Worm (Caenorhabditis elegans) whole organism, L1 larva: ENCODE results near the gene mev-1.

Experiments
- C04F5.9 ChIP-seq: sonication (generic microtip); optimal IDR thresholded peaks from 2 replicates; lab custom pipeline; 2016; ENCODE audit warnings: missing genetic modification characterization, missing compliant biosample characterization
- C16A3.4 ChIP-seq: fragments of 150-350 bp; optimal IDR thresholded peaks from 2 replicates; lab custom pipeline; 2014; ENCODE audit warnings: missing biosample characterization, missing genetic modification characterization
- C34B4.2 ChIP-seq: sonication (generic microtip); optimal IDR thresholded peaks from 2 replicates; lab custom pipeline; 2017; ENCODE audit warnings: mild to moderate bottlenecking, missing genetic modification characterization, missing compliant biosample characterization
- F16B12.6 ChIP-seq: fragments of 150-350 bp; optimal IDR thresholded peaks from 2 replicates; lab custom pipeline; 2014; ENCODE audit warnings: missing biosample characterization, missing genetic modification characterization
- aha-1 ChIP-seq: fragments of 150-350 bp; optimal IDR thresholded peaks from 2 replicates; lab custom pipeline; 2014; ENCODE audit warnings: missing biosample characterization, missing genetic modification characterization
- aly-2 ChIP-seq: fragments of 150-350 bp; optimal IDR thresholded peaks from 2 replicates; lab custom pipeline; 2014; ENCODE audit warnings: missing biosample characterization, missing genetic modification characterization
- blmp-1 ChIP-seq: fragments of 150-350 bp; optimal IDR thresholded peaks from 2 replicates; lab custom pipeline; 2014; ENCODE audit warnings: missing biosample characterization, missing genetic modification characterization
- ceh-63 ChIP-seq: fragments of 200-800 bp; sonication (Bioruptor generic); optimal IDR thresholded peaks from 2 replicates; lab custom pipeline; 2018; ENCODE audit warnings: mild to moderate bottlenecking, missing genetic modification characterization, missing compliant biosample characterization
- ceh-8 ChIP-seq: fragments of 200-800 bp; sonication (Bioruptor generic); optimal IDR thresholded peaks from 2 replicates; lab custom pipeline; 2018; ENCODE audit warnings: mild to moderate bottlenecking, missing genetic modification characterization, moderate library complexity, missing compliant biosample characterization
- ceh-82 ChIP-seq, 3 experiments: fragments of 150-350 bp in 1 of 3; sonication (generic microtip) in 2 of 3; optimal IDR thresholded peaks; 2 replicates each; lab custom pipeline; 2014 to 2017; ENCODE audit warnings: missing biosample characterization in 3 of 3, missing genetic modification characterization in 3 of 3
- ceh-90 ChIP-seq: sonication (generic microtip); optimal IDR thresholded peaks from 2 replicates; lab custom pipeline; 2016; ENCODE audit warnings: missing genetic modification characterization, missing compliant biosample characterization
- dpl-1 ChIP-seq, 3 experiments: fragments of 150-350 bp in 2 of 3; sonication (generic microtip) in 1 of 3; optimal IDR thresholded peaks; 2 replicates each; lab custom pipeline; 2014 to 2017; ENCODE audit warnings: missing biosample characterization in 3 of 3, missing genetic modification characterization in 3 of 3, missing genetic modification reagents in 3 of 3
- dsc-1 ChIP-seq: sonication (generic microtip); optimal IDR thresholded peaks from 2 replicates; lab custom pipeline; 2016; ENCODE audit warnings: mild to moderate bottlenecking, missing genetic modification characterization, missing compliant biosample characterization
- efl-3 ChIP-seq: fragments of 200-800 bp; sonication (Bioruptor generic); optimal IDR thresholded peaks from 2 replicates; lab custom pipeline; 2018; ENCODE audit warnings: mild to moderate bottlenecking, missing genetic modification characterization, missing compliant biosample characterization
- egl-27 ChIP-seq, 2 experiments: fragments of 150-350 bp in 1 of 2; sonication (generic microtip); optimal IDR thresholded peaks; 3 replicates each; lab custom pipeline; 2017 to 2018; ENCODE audit warnings: missing biosample characterization in 2 of 2, missing genetic modification characterization in 2 of 2, missing genetic modification reagents in 2 of 2
- elt-3 ChIP-seq, 6 experiments: fragments of 150-350 bp in 1 of 6; sonication (generic microtip); optimal IDR thresholded peaks; 2 replicates each; lab custom pipeline; 2017 to 2018; ENCODE audit warnings: missing biosample characterization in 6 of 6, missing genetic modification characterization in 6 of 6, inconsistent platforms in 1 of 6
- ets-5 ChIP-seq: fragments of 200-800 bp; sonication (Bioruptor generic); IDR thresholded peaks from 2 replicates; pipeline ENCODE4 v1.3.6; 2022; ENCODE audit warnings: missing genetic modification characterization, missing compliant biosample characterization
- fkh-10 ChIP-seq: sonication (generic microtip); optimal IDR thresholded peaks from 2 replicates; lab custom pipeline; 2017; ENCODE audit warnings: missing biosample characterization, missing genetic modification reagents, missing genetic modification characterization
- grh-1 ChIP-seq: fragments of 200-800 bp; sonication (Bioruptor generic); IDR thresholded peaks from 2 replicates; pipeline ENCODE4 v1.3.6; 2022; ENCODE audit warnings: missing genetic modification reagents, missing genetic modification characterization, missing compliant biosample characterization
- hpl-2 ChIP-seq: fragments of 150-350 bp; optimal IDR thresholded peaks from 2 replicates; lab custom pipeline; 2014; ENCODE audit warnings: missing biosample characterization, missing genetic modification reagents, missing genetic modification characterization
- isw-1 ChIP-seq: fragments of 200-800 bp; sonication (Bioruptor generic); IDR thresholded peaks from 2 replicates; pipeline ENCODE4 v1.3.6; 2022; ENCODE audit warnings: missing genetic modification characterization, missing compliant biosample characterization
- jun-1 ChIP-seq: fragments of 150-350 bp; optimal IDR thresholded peaks from 2 replicates; lab custom pipeline; 2014; ENCODE audit warnings: missing biosample characterization, missing genetic modification reagents, missing genetic modification characterization
- lin-13 ChIP-seq: fragments of 150-350 bp; optimal IDR thresholded peaks from 2 replicates; lab custom pipeline; 2014; ENCODE audit warnings: missing biosample characterization, missing genetic modification reagents, missing genetic modification characterization
- lin-14 ChIP-seq: fragments of 200-800 bp; sonication (Bioruptor generic); optimal IDR thresholded peaks from 2 replicates; lab custom pipeline; 2018; ENCODE audit warnings: mild to moderate bottlenecking, missing genetic modification characterization, moderate library complexity, missing compliant biosample characterization
- lin-15B ChIP-seq: fragments of 150-350 bp; sonication (generic microtip); optimal IDR thresholded peaks from 3 replicates; lab custom pipeline; 2014; ENCODE audit warnings: missing biosample characterization, missing genetic modification characterization
- lin-39 ChIP-seq: fragments of 150-350 bp; optimal IDR thresholded peaks from 2 replicates; lab custom pipeline; 2014; ENCODE audit warnings: missing biosample characterization, missing genetic modification reagents, missing genetic modification characterization
- lsy-2 ChIP-seq, 2 experiments: fragments of 150-350 bp; optimal IDR thresholded peaks; 2 replicates each; lab custom pipeline; 2014; ENCODE audit warnings: missing biosample characterization in 2 of 2, missing genetic modification characterization in 2 of 2
- mdl-1 ChIP-seq, 2 experiments: fragments of 150-350 bp; optimal IDR thresholded peaks; 2 replicates each; lab custom pipeline; 2014 to 2017; ENCODE audit warnings: missing biosample characterization in 2 of 2, missing genetic modification characterization in 2 of 2, inconsistent platforms in 1 of 2
- mef-2 ChIP-seq: fragments of 150-350 bp; optimal IDR thresholded peaks from 2 replicates; lab custom pipeline; 2014; ENCODE audit warnings: missing biosample characterization, missing genetic modification characterization
- nhr-11 ChIP-seq: fragments of 150-350 bp; optimal IDR thresholded peaks from 2 replicates; lab custom pipeline; 2014; ENCODE audit warnings: missing biosample characterization, missing genetic modification characterization
- nhr-19 ChIP-seq: fragments of 200-800 bp; sonication (Bioruptor generic); conservative IDR thresholded peaks from 2 replicates; pipeline ENCODE4 v1.3.6; 2022; ENCODE audit warnings: missing genetic modification characterization, missing compliant biosample characterization
- nhr-237 ChIP-seq: fragments of 150-350 bp; optimal IDR thresholded peaks from 2 replicates; lab custom pipeline; 2014; ENCODE audit warnings: missing biosample characterization, missing genetic modification characterization
- nhr-47 ChIP-seq: sonication (generic microtip); optimal IDR thresholded peaks from 2 replicates; lab custom pipeline; 2016; ENCODE audit warnings: mild to moderate bottlenecking, missing genetic modification characterization, moderate library complexity, missing compliant biosample characterization
- nhr-84 ChIP-seq: sonication (generic microtip); optimal IDR thresholded peaks from 2 replicates; lab custom pipeline; 2017; ENCODE audit warnings: missing biosample characterization, missing genetic modification characterization
- nhr-85 ChIP-seq: sonication (generic microtip); peaks from one replicate; lab custom pipeline; 2016; ENCODE audit warnings: missing genetic modification characterization, inconsistent platforms, missing compliant biosample characterization
- nhr-90 ChIP-seq: sonication (generic microtip); optimal IDR thresholded peaks from 2 replicates; lab custom pipeline; 2016; ENCODE audit warnings: mild to moderate bottlenecking, missing genetic modification characterization, missing compliant biosample characterization; ENCODE audit not compliant: poor library complexity
- pag-3 ChIP-seq: sonication (generic microtip); optimal IDR thresholded peaks from 2 replicates; lab custom pipeline; 2017; ENCODE audit warnings: missing genetic modification characterization, mild to moderate bottlenecking, missing compliant biosample characterization, antibody characterized with exemption, borderline replicate concordance; ENCODE audit not compliant: insufficient read depth
- pqm-1 ChIP-seq: sonication (generic microtip); optimal IDR thresholded peaks from 3 replicates; lab custom pipeline; 2017; ENCODE audit warnings: missing biosample characterization, missing genetic modification characterization
- rnt-1 ChIP-seq: sonication (generic microtip); optimal IDR thresholded peaks from 2 replicates; lab custom pipeline; 2016; ENCODE audit warnings: mild to moderate bottlenecking, missing genetic modification characterization, moderate library complexity, missing compliant biosample characterization
- skn-1 ChIP-seq: fragments of 150-350 bp; optimal IDR thresholded peaks from 2 replicates; lab custom pipeline; 2014; ENCODE audit warnings: missing biosample characterization, missing genetic modification characterization
- sox-4 ChIP-seq: sonication (generic microtip); optimal IDR thresholded peaks from 2 replicates; lab custom pipeline; 2016; ENCODE audit warnings: missing genetic modification characterization, missing compliant biosample characterization
- sup-37 ChIP-seq: fragments of 200-800 bp; sonication (Bioruptor generic); optimal IDR thresholded peaks from 2 replicates; lab custom pipeline; 2018; ENCODE audit warnings: mild to moderate bottlenecking, missing genetic modification characterization, missing compliant biosample characterization
- unc-130 ChIP-seq: fragments of 150-350 bp; optimal IDR thresholded peaks from 2 replicates; lab custom pipeline; 2017; ENCODE audit warnings: missing biosample characterization, missing genetic modification characterization, inconsistent platforms
- unc-30 ChIP-seq: sonication (generic microtip); optimal IDR thresholded peaks from 2 replicates; lab custom pipeline; 2017; ENCODE audit warnings: missing biosample characterization, missing genetic modification characterization
- unc-86 ChIP-seq: sonication (generic microtip); optimal IDR thresholded peaks from 2 replicates; lab custom pipeline; 2016; ENCODE audit warnings: missing genetic modification characterization, missing compliant biosample characterization
- vab-15 ChIP-seq: sonication (generic microtip); optimal IDR thresholded peaks from 2 replicates; lab custom pipeline; 2017; ENCODE audit warnings: missing genotype, mild to moderate bottlenecking, missing genetic modification characterization, missing compliant biosample characterization
- xbp-1 ChIP-seq: sonication (generic microtip); optimal IDR thresholded peaks from 2 replicates; lab custom pipeline; 2016; ENCODE audit warnings: missing genetic modification characterization, missing compliant biosample characterization
- zip-4 ChIP-seq: fragments of 200-800 bp; sonication (Bioruptor generic); optimal IDR thresholded peaks from 2 replicates; lab custom pipeline; 2018; ENCODE audit warnings: mild to moderate bottlenecking, missing genetic modification characterization, moderate library complexity, missing compliant biosample characterization

The mev-1 gene

ce11 chrIII:10333961-10334542 lies at the start of gene mev-1, which contains the start of gene jmjd-4 (continued):
- TF ChIP-seq grh-1 (peak; percentile 90), C16A3.4 (tag; lab: Kevin White, UChicago) (peak; percentile 72), fkh-10 (GFP tag; lab: Kevin White, UChicago) (peak; percentile 10), ceh-82 (tag; optimal IDR thresholded peaks at IDR 0.05; lab: Kevin White, UChicago) (peak; percentile 81 to 92 (median 91)), dpl-1 (GFP tag; optimal IDR thresholded peaks at IDR 0.05; lab: Kevin White, UChicago) (peak; percentile 84 to 87 (median 86)), nhr-90 (tag; lab: Kevin White, UChicago) (peak; percentile 91), nhr-85 (tag; lab: Kevin White, UChicago) (peak; percentile 98), mef-2 (no peak), nhr-84 (tag; lab: Kevin White, UChicago) (no peak), lin-39 (tag; lab: Kevin White, UChicago) (peak; percentile 89), nhr-47 (tag; lab: Kevin White, UChicago) (peak; percentile 94), ets-5 (GFP tag; lab: Robert Waterston, UW) (no peak), ceh-63 (GFP tag; lab: Kevin White, UChicago) (no peak), ceh-8 (GFP tag; lab: Kevin White, UChicago) (peak; percentile 84), C34B4.2 (tag; lab: Kevin White, UChicago) (no peak), C04F5.9 (tag; lab: Kevin White, UChicago) (peak; percentile 65), nhr-19 (peak; percentile 89), F16B12.6 (tag; lab: Kevin White, UChicago) (peak; percentile 76), pag-3 (no peak), rnt-1 (tag; lab: Kevin White, UChicago) (peak; percentile 96), xbp-1 (tag; lab: Kevin White, UChicago) (peak; percentile 86), pqm-1 (peak; percentile 30), ceh-90 (tag; lab: Kevin White, UChicago) (peak; percentile 56), jun-1 (tag; lab: Kevin White, UChicago) (peak; percentile 84), skn-1 (tag; lab: Kevin White, UChicago) (peak; percentile 86), efl-3 (no peak), vab-15 (tag; lab: Kevin White, UChicago) (no peak), aly-2 (tag; lab: Kevin White, UChicago) (peak; percentile 51), egl-27 (tag; optimal IDR thresholded peaks at IDR 0.05; lab: Kevin White, UChicago) (no peak)

- TF ChIP-seq zip-4 (GFP tag; lab: Kevin White, UChicago) (no peak), nhr-47 (tag; lab: Kevin White, UChicago) (no peak), pag-3 (no peak), aly-2 (tag; lab: Kevin White, UChicago) (no peak), lin-13 (no peak), lin-14 (GFP tag; lab: Kevin White, UChicago) (no peak), aha-1 (no peak), F16B12.6 (tag; lab: Kevin White, UChicago) (no peak), isw-1 (GFP tag; lab: Robert Waterston, UW) (no peak), sup-37 (GFP tag; lab: Kevin White, UChicago) (no peak), nhr-84 (tag; lab: Kevin White, UChicago) (no peak), lin-15B (tag; lab: Kevin White, UChicago) (no peak), nhr-237 (tag; lab: Kevin White, UChicago) (no peak), mef-2 (no peak)
- TF ChIP-seq, all 84 proteins: peak for 0
Measured at ce11 chrIII:10285623-10286022, 48.5 kb upstream of the mev-1 start, which contains the start of gene K10G9.2. TSS of gene K10G9.2 (plus strand) at chrIII:10285923.

ce11 chrIII:10289790-10290189 lies 44.3 kb upstream of the mev-1 start:
- TF ChIP-seq nhr-47 (tag; lab: Kevin White, UChicago) = no peak
- no peak for TF ChIP-seq sox-4 (tag; lab: Kevin White, UChicago)
- TF ChIP-seq nhr-85 (tag; lab: Kevin White, UChicago) = peak; percentile 73
- no peak for TF ChIP-seq nhr-11
- TF ChIP-seq dsc-1 (tag; lab: Kevin White, UChicago) = no peak
- no peak for TF ChIP-seq unc-30 (tag; lab: Kevin White, UChicago)
- no peak for TF ChIP-seq unc-86 (tag; lab: Kevin White, UChicago)
- no peak for TF ChIP-seq mdl-1 (tag; optimal IDR thresholded peaks at IDR 0.05; lab: Kevin White, UChicago)
- no peak for TF ChIP-seq mef-2
- TF ChIP-seq lin-39 (tag; lab: Kevin White, UChicago) = no peak
- peak; percentile 3 for TF ChIP-seq lin-14 (GFP tag; lab: Kevin White, UChicago)
- TF ChIP-seq nhr-84 (tag; lab: Kevin White, UChicago) = no peak
- no peak for TF ChIP-seq hpl-2
- peak; percentile 48 for TF ChIP-seq blmp-1 (tag; lab: Kevin White, UChicago)
- no peak for TF ChIP-seq ceh-82 (tag; optimal IDR thresholded peaks at IDR 0.05; lab: Kevin White, UChicago)
- TF ChIP-seq fkh-10 (GFP tag; lab: Kevin White, UChicago) = no peak
- TF ChIP-seq lsy-2 (tag; optimal IDR thresholded peaks at IDR 0.05; lab: Kevin White, UChicago) = no peak
- TF ChIP-seq unc-130 (tag; lab: Kevin White, UChicago) = no peak
- TF ChIP-seq elt-3 (tag; optimal IDR thresholded peaks at IDR 0.05; lab: Kevin White, UChicago) = peak in 4 of 6 experiments; percentile 11 to 59 (median 32)
